Worm (Caenorhabditis elegans): Measurements from ENCODE around the gene Y39A3CL.7.

Gene Y39A3CL.7

DNA sequence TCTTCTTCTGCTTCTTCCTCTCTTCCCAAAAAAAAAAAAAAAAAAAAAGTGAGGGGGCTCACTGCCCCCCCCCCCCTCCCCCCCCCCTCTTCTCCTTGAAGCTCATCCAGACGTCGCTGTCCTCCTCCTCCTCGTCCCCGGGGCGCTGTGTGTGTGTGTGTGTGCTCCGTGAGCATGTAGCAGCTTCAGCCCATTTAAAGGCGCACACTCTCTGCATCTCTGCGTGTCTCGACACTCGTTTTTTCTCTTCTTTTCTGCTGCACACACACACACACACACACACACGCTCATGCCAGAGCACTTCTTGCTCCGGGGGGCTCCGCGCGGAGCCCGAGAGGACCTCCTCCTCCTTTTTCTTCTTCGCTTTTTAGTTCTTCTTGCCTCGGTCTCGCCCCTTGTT lies 38.9 kb upstream of the Y39A3CL.7 start (continued):
- TF ChIP-seq skn-1 (tag; optimal IDR thresholded peaks at IDR 0.05) = no peak
- TF ChIP-seq dmd-4 (tag; optimal IDR thresholded peaks at IDR 0.05) = no peak
- TF ChIP-seq lin-39 (tag; optimal IDR thresholded peaks at IDR 0.05) = no peak
- no peak for TF ChIP-seq nhr-25 (tag; optimal IDR thresholded peaks at IDR 0.05)
- TF ChIP-seq nhr-23 (tag; optimal IDR thresholded peaks at IDR 0.05) = no peak

ce11 chrIII:1788033-1788432 lies 36.7 kb upstream of the Y39A3CL.7 start, which contains the start of gene rimb-1:
rimb-1 (plus strand) TSS chrIII:1788333.
- TF ChIP-seq elt-3 (tag; optimal IDR thresholded peaks at IDR 0.05) (no peak), R02D3.7 (tag; optimal IDR thresholded peaks at IDR 0.05) (no peak), peb-1 (tag; optimal IDR thresholded peaks at IDR 0.05) (no peak), nhr-21 (tag; optimal IDR thresholded peaks at IDR 0.05) (no peak), blmp-1 (tag; optimal IDR thresholded peaks at IDR 0.05; ENCODE audit: insufficient read depth) (no peak), ztf-11 (tag; optimal IDR thresholded peaks at IDR 0.05) (no peak), fos-1 (tag; optimal IDR thresholded peaks at IDR 0.05) (no peak), unc-55 (GFP tag; optimal IDR thresholded peaks at IDR 0.05) (no peak), nhr-77 (tag; optimal IDR thresholded peaks at IDR 0.05) (no peak), lin-13 (GFP tag; optimal IDR thresholded peaks at IDR 0.05) (no peak), lin-39 (tag; optimal IDR thresholded peaks at IDR 0.05) (no peak), gmeb-1 (tag; optimal IDR thresholded peaks at IDR 0.05) (no peak), aly-2 (tag; optimal IDR thresholded peaks at IDR 0.05) (no peak), C34F6.9 (tag; optimal IDR thresholded peaks at IDR 0.05) (no peak), nhr-6 (tag; optimal IDR thresholded peaks at IDR 0.05) (no peak), unc-39 (tag; optimal IDR thresholded peaks at IDR 0.05) (no peak), Y55F3AM.14 (GFP tag; optimal IDR thresholded peaks at IDR 0.05) (no peak), elt-1 (tag; optimal IDR thresholded peaks at IDR 0.05) (no peak), nhr-12 (tag; optimal IDR thresholded peaks at IDR 0.05) (no peak), nhr-10 (tag; optimal IDR thresholded peaks at IDR 0.05) (no peak)

- TF ChIP-seq ama-1 (optimal IDR thresholded peaks at IDR 0.05) (no peak), lin-39 (tag; optimal IDR thresholded peaks at IDR 0.05) (no peak)
Observed at ce11 chrIII:1788972-1789371, 35.7 kb upstream of the Y39A3CL.7 start.

DNA sequence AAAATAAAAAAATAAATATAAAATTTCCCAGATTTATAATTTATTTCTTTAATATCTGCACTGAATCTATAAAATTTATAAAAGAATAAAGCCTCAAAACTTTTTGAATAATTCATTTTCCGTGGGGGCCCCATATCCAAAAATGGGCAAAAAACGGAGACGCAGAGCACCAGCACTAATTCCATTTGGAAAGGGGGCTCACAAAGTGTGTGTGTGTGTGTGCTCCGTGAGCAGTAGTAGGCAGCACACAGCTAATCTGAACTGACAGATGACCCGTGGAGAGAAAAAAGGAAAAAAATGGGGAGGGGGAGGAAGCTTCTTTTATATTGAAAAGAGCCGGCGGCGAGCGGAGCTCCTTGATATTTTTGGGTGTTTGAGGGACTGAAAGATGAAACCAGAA lies 32.8 kb upstream of the Y39A3CL.7 start:
- TF ChIP-seq F13H6.1 (tag; optimal IDR thresholded peaks at IDR 0.05) (no peak), Y55F3AM.14 (GFP tag; optimal IDR thresholded peaks at IDR 0.05) (no peak), blmp-1 (tag; optimal IDR thresholded peaks at IDR 0.05; ENCODE audit: insufficient read depth) (no peak)

DNA sequence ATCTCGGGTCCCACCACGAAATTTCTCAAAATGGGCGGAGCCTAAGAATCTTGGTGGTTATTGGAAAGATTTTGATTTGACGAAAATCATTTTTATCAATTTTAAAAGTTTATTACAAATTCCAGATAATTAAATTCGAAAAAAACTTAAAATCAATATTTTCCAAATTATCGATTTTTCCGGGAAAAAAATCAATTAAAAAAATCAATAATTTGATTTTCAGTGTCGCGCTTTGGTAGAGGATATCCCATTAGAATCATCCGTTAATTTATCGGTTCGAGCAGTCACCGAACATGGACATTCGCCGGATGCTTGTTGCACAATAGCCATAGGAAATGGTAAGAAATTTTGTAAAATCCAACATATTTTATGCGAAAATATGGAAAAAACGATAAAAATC lies 31.3 kb upstream of the Y39A3CL.7 start:
- TF ChIP-seq ztf-4 (tag; optimal IDR thresholded peaks at IDR 0.05) = no peak
- TF ChIP-seq lsy-2 (tag; optimal IDR thresholded peaks at IDR 0.05) = no peak
- TF ChIP-seq ztf-11 (tag; optimal IDR thresholded peaks at IDR 0.05) = no peak
- TF ChIP-seq mab-5 (tag; optimal IDR thresholded peaks at IDR 0.05) = no peak
- TF ChIP-seq unc-55 (GFP tag; optimal IDR thresholded peaks at IDR 0.05) = no peak
- TF ChIP-seq Y55F3AM.14 (GFP tag; optimal IDR thresholded peaks at IDR 0.05) = no peak
- no peak for TF ChIP-seq nhr-129 (tag; optimal IDR thresholded peaks at IDR 0.05)
- TF ChIP-seq nhr-11 (tag; optimal IDR thresholded peaks at IDR 0.05) = no peak
- TF ChIP-seq fos-1 (tag; optimal IDR thresholded peaks at IDR 0.05) = no peak
- no peak for TF ChIP-seq lin-11 (tag; optimal IDR thresholded peaks at IDR 0.05)
- no peak for TF ChIP-seq lin-39 (tag; optimal IDR thresholded peaks at IDR 0.05)
- no peak for TF ChIP-seq elt-3 (tag; optimal IDR thresholded peaks at IDR 0.05)
- no peak for TF ChIP-seq mdl-1 (tag; optimal IDR thresholded peaks at IDR 0.05)
- TF ChIP-seq crh-2 (tag; optimal IDR thresholded peaks at IDR 0.05) = no peak
- TF ChIP-seq nhr-10 (tag; optimal IDR thresholded peaks at IDR 0.05) = no peak
- no peak for TF ChIP-seq aly-2 (tag; optimal IDR thresholded peaks at IDR 0.05)
- TF ChIP-seq skn-1 (tag; optimal IDR thresholded peaks at IDR 0.05) = no peak

ce11 chrIII:1794100-1794499 lies 30.6 kb upstream of the Y39A3CL.7 start:
- no peak for TF ChIP-seq unc-39 (tag; optimal IDR thresholded peaks at IDR 0.05)
- TF ChIP-seq nhr-12 (tag; optimal IDR thresholded peaks at IDR 0.05) = no peak
- no peak for TF ChIP-seq lin-13 (GFP tag; optimal IDR thresholded peaks at IDR 0.05)
- TF ChIP-seq sma-3 (GFP tag; optimal IDR thresholded peaks at IDR 0.05) = no peak
- TF ChIP-seq skn-1 (tag; optimal IDR thresholded peaks at IDR 0.05) = no peak
- TF ChIP-seq ztf-1 (GFP tag; conservative IDR thresholded peaks at IDR 0.05) = no peak
- no peak for TF ChIP-seq sma-9 (GFP tag; optimal IDR thresholded peaks at IDR 0.05)
- no peak for TF ChIP-seq sma-9 (tag; optimal IDR thresholded peaks at IDR 0.05)
- no peak for TF ChIP-seq nhr-77 (tag; optimal IDR thresholded peaks at IDR 0.05)
- no peak for TF ChIP-seq F13H6.1 (tag; optimal IDR thresholded peaks at IDR 0.05)
- TF ChIP-seq ama-1 (optimal IDR thresholded peaks at IDR 0.05) = no peak

Data from whole organism, L2 larva.